1 fruit fly cellular context compared by ENCODE assay signal in genomic region chr3R:11812881-11813466, dm6.
TF ChIP-seq lines count a peak whose summit lies in the region.

TSS of gene ClC-a (minus strand) at chr3R:11813207.

TF ChIP-seq in whole organism, embryonic, 481 proteins besides CTCF, POLR2A, EP300 and RAD21 (continued from another document):
- TF ChIP-seq Pdp1 (GFP tag; optimal IDR thresholded peaks at IDR 0.05; lab: Kevin White, UChicago) = peak in 1 of 2 experiments; percentile 27
- TF ChIP-seq vvl (GFP tag; IDR thresholded peaks at IDR 0.05; lab: Robert Waterston, UW) = 0 out of 2 replicates have a peak, but pooled peaks have one; percentile 11
- TF ChIP-seq gt (GFP tag; IDR thresholded peaks at IDR 0.05; lab: Robert Waterston, UW) = no peak
- no peak for TF ChIP-seq CG12391 (tag; optimal IDR thresholded peaks at IDR 0.05; lab: Kevin White, UChicago)
- TF ChIP-seq exex (tag; optimal IDR thresholded peaks at IDR 0.05; lab: Kevin White, UChicago) = peak; percentile 81
- peak; percentile 20; the same call in 1 of the 2 replicates for TF ChIP-seq sob (GFP tag; IDR thresholded peaks at IDR 0.05; lab: Robert Waterston, UW)
- 0 out of 4 replicates have a peak, but pooled peaks have one; percentile 36 for TF ChIP-seq Dll (GFP tag; IDR thresholded peaks at IDR 0.05; lab: Robert Waterston, UW; ENCODE audit: partially characterized antibody)
- TF ChIP-seq BtbVII (GFP tag; optimal IDR thresholded peaks at IDR 0.05; lab: Kevin White, UChicago) = peak; percentile 23
- TF ChIP-seq Dbx (GFP tag; IDR thresholded peaks at IDR 0.05; lab: Robert Waterston, UW) = no peak
- TF ChIP-seq fd102C (GFP tag; optimal IDR thresholded peaks at IDR 0.05; lab: Kevin White, UChicago) = no peak
- peak in 1 of 2 experiments; percentile 15 for TF ChIP-seq crp (GFP tag; optimal IDR thresholded peaks at IDR 0.05; lab: Kevin White, UChicago)
- TF ChIP-seq CG32772 (GFP tag; IDR thresholded peaks at IDR 0.05; lab: Robert Waterston, UW) = no peak
- no peak for TF ChIP-seq pan (optimal IDR thresholded peaks at IDR 0.05; lab: Kevin White, UChicago)
- TF ChIP-seq pan (GFP tag; optimal IDR thresholded peaks at IDR 0.05 in 1 of 2, IDR thresholded peaks at IDR 0.05 in 1 of 2) = peak in 1 of 2 experiments; percentile 34
- TF ChIP-seq Elba2 (GFP tag; optimal IDR thresholded peaks at IDR 0.05; lab: Kevin White, UChicago) = no peak
- TF ChIP-seq Ets65A (GFP tag; lab: Kevin White, UChicago) = peak; percentile 89
- no peak for TF ChIP-seq CG11085 (GFP tag; IDR thresholded peaks at IDR 0.05; lab: Robert Waterston, UW)
- TF ChIP-seq ci (GFP tag; IDR thresholded peaks at IDR 0.05; lab: Robert Waterston, UW) = 0 out of 3 replicates have a peak, but pooled peaks have one; percentile 44
- TF ChIP-seq z (GFP tag; IDR thresholded peaks at IDR 0.05; lab: Robert Waterston, UW) = no peak
- TF ChIP-seq NFAT (GFP tag; IDR thresholded peaks at IDR 0.05; lab: Robert Waterston, UW) = no peak
- peak; percentile 3 for TF ChIP-seq HLH54F (GFP tag; optimal IDR thresholded peaks at IDR 0.05; lab: Kevin White, UChicago)
- no peak for TF ChIP-seq crc (GFP tag; optimal IDR thresholded peaks at IDR 0.05; lab: Kevin White, UChicago)
- TF ChIP-seq cwo (GFP tag; optimal IDR thresholded peaks at IDR 0.05; lab: Kevin White, UChicago) = peak; percentile 7
- TF ChIP-seq ato (GFP tag; IDR thresholded peaks at IDR 0.05; lab: Robert Waterston, UW; ENCODE audit: partially characterized antibody) = no peak
- no peak for TF ChIP-seq CG1792 (GFP tag; optimal IDR thresholded peaks at IDR 0.05; lab: Kevin White, UChicago)
- TF ChIP-seq Hmx (GFP tag; optimal IDR thresholded peaks at IDR 0.05; lab: Kevin White, UChicago) = no peak
- no peak for TF ChIP-seq CG2889 (GFP tag; IDR thresholded peaks at IDR 0.05; lab: Robert Waterston, UW)
- TF ChIP-seq Deaf1 (tag; optimal IDR thresholded peaks at IDR 0.05; lab: Kevin White, UChicago) = peak; percentile 87
- no peak for TF ChIP-seq p53 (GFP tag; optimal IDR thresholded peaks at IDR 0.05; lab: Kevin White, UChicago)
- TF ChIP-seq CG3163 (GFP tag; optimal IDR thresholded peaks at IDR 0.05; lab: Kevin White, UChicago) = no peak
- 0 out of 2 replicates have a peak, but pooled peaks have one; percentile 32 for TF ChIP-seq Atf6 (GFP tag; IDR thresholded peaks at IDR 0.05; lab: Robert Waterston, UW)
- no peak for TF ChIP-seq psq (GFP tag; optimal IDR thresholded peaks at IDR 0.05; lab: Kevin White, UChicago)
- no peak for TF ChIP-seq CG31441 (GFP tag; IDR thresholded peaks at IDR 0.05; lab: Robert Waterston, UW)
- no peak for TF ChIP-seq usp (GFP tag; optimal IDR thresholded peaks at IDR 0.05; lab: Kevin White, UChicago)
- peak; percentile 33 for TF ChIP-seq schlank (tag; optimal IDR thresholded peaks at IDR 0.05; lab: Kevin White, UChicago)
- peak; percentile 65 for TF ChIP-seq CG12769 (tag; optimal IDR thresholded peaks at IDR 0.05; lab: Kevin White, UChicago)
- no peak for TF ChIP-seq Rx (GFP tag; IDR thresholded peaks at IDR 0.05; lab: Robert Waterston, UW)
- TF ChIP-seq CG3281 (GFP tag; optimal IDR thresholded peaks at IDR 0.05; lab: Kevin White, UChicago) = peak; percentile 14
- no peak for TF ChIP-seq Xrp1 (GFP tag; IDR thresholded peaks at IDR 0.05; lab: Robert Waterston, UW)
- peak; percentile 8 for TF ChIP-seq CG18599 (GFP tag; optimal IDR thresholded peaks at IDR 0.05; lab: Kevin White, UChicago)
- no peak for TF ChIP-seq CG11695 (GFP tag; IDR thresholded peaks at IDR 0.05; lab: Robert Waterston, UW)
- no peak for TF ChIP-seq az2 (GFP tag; optimal IDR thresholded peaks at IDR 0.05; lab: Kevin White, UChicago)
- TF ChIP-seq slbo (GFP tag; IDR thresholded peaks at IDR 0.05; lab: Robert Waterston, UW) = 0 out of 2 replicates have a peak, but pooled peaks have one; percentile 3
- TF ChIP-seq inv (GFP tag; IDR thresholded peaks at IDR 0.05; lab: Robert Waterston, UW; ENCODE audit: partially characterized antibody) = no peak
- no peak for TF ChIP-seq tap (tag; optimal IDR thresholded peaks at IDR 0.05; lab: Kevin White, UChicago)
- no peak for TF ChIP-seq Myb (GFP tag; optimal IDR thresholded peaks at IDR 0.05; lab: Kevin White, UChicago)
- peak; percentile 81 for TF ChIP-seq sens (GFP tag; lab: Kevin White, UChicago)
- no peak for TF ChIP-seq CG15073 (GFP tag; optimal IDR thresholded peaks at IDR 0.05; lab: Kevin White, UChicago)
- TF ChIP-seq GATAe (GFP tag; conservative IDR thresholded peaks at IDR 0.05; lab: Robert Waterston, UW) = 0 out of 2 replicates have a peak, but pooled peaks have one; percentile 17
- no peak for TF ChIP-seq CG6765 (GFP tag; optimal IDR thresholded peaks at IDR 0.05; lab: Kevin White, UChicago)
- no peak for TF ChIP-seq CG10366 (GFP tag; IDR thresholded peaks at IDR 0.05; lab: Robert Waterston, UW)
- peak; percentile 18 for TF ChIP-seq CHES-1-like (GFP tag; optimal IDR thresholded peaks at IDR 0.05; lab: Kevin White, UChicago)
- TF ChIP-seq CG34422 (GFP tag; IDR thresholded peaks at IDR 0.05; lab: Robert Waterston, UW) = no peak
- TF ChIP-seq CG9609 (GFP tag; optimal IDR thresholded peaks at IDR 0.05; lab: Kevin White, UChicago) = no peak
- peak; percentile 94 for TF ChIP-seq CG13894 (tag; optimal IDR thresholded peaks at IDR 0.05; lab: Kevin White, UChicago)
- no peak for TF ChIP-seq CG34224 (GFP tag; IDR thresholded peaks at IDR 0.05; lab: Robert Waterston, UW; ENCODE audit: partially characterized antibody)
- TF ChIP-seq tx (GFP tag; optimal IDR thresholded peaks at IDR 0.05; lab: Kevin White, UChicago) = no peak
- TF ChIP-seq Aef1 (GFP tag; IDR thresholded peaks at IDR 0.05; lab: Robert Waterston, UW) = no peak
- TF ChIP-seq stwl (tag; optimal IDR thresholded peaks at IDR 0.05; lab: Kevin White, UChicago) = no peak
- TF ChIP-seq CG4617 (GFP tag; optimal IDR thresholded peaks at IDR 0.05; lab: Kevin White, UChicago; ENCODE audit: borderline replicate concordance) = no peak
- TF ChIP-seq CG4328 (GFP tag; optimal IDR thresholded peaks at IDR 0.05; lab: Kevin White, UChicago) = no peak
- no peak for TF ChIP-seq H2.0 (GFP tag; IDR thresholded peaks at IDR 0.05; lab: Robert Waterston, UW)
- TF ChIP-seq CG30020 (tag; optimal IDR thresholded peaks at IDR 0.05; lab: Kevin White, UChicago) = no peak
- no peak for TF ChIP-seq dan (GFP tag; IDR thresholded peaks at IDR 0.05; lab: Robert Waterston, UW)
- TF ChIP-seq CG13287 (GFP tag; IDR thresholded peaks at IDR 0.05; lab: Robert Waterston, UW; ENCODE audit: partially characterized antibody) = 0 out of 2 replicates have a peak, but pooled peaks have one; percentile 24
- no peak for TF ChIP-seq Sox102F (GFP tag; optimal IDR thresholded peaks at IDR 0.05; lab: Kevin White, UChicago)
- peak; percentile 14; the same call in 1 of the 2 replicates for TF ChIP-seq amos (GFP tag; IDR thresholded peaks at IDR 0.05; lab: Robert Waterston, UW; ENCODE audit: partially characterized antibody)
- TF ChIP-seq Nf-YC (tag; optimal IDR thresholded peaks at IDR 0.05; lab: Kevin White, UChicago) = peak; percentile 3
- no peak for TF ChIP-seq her (GFP tag; optimal IDR thresholded peaks at IDR 0.05; lab: Kevin White, UChicago)
- no peak for TF ChIP-seq Ada2b (GFP tag; IDR thresholded peaks at IDR 0.05; lab: Robert Waterston, UW)
- peak; percentile 7 for TF ChIP-seq CG4707 (GFP tag; optimal IDR thresholded peaks at IDR 0.05; lab: Kevin White, UChicago)
- TF ChIP-seq Sin3A (optimal IDR thresholded peaks at IDR 0.05; lab: Kevin White, UChicago) = no peak
- no peak for TF ChIP-seq MBD-R2 (GFP tag; IDR thresholded peaks at IDR 0.05; lab: Robert Waterston, UW)
- TF ChIP-seq NfI (GFP tag; optimal IDR thresholded peaks at IDR 0.05; lab: Kevin White, UChicago) = no peak
- TF ChIP-seq Antp (GFP tag; optimal IDR thresholded peaks at IDR 0.05; lab: Kevin White, UChicago) = no peak
- peak; percentile 76 for TF ChIP-seq Med (GFP tag; lab: Kevin White, UChicago)
- peak; percentile 45 for TF ChIP-seq ftz-f1 (GFP tag; optimal IDR thresholded peaks at IDR 0.05; lab: Kevin White, UChicago)
- peak; percentile 47 for TF ChIP-seq sd (tag; optimal IDR thresholded peaks at IDR 0.05; lab: Kevin White, UChicago)
- TF ChIP-seq sug (tag; optimal IDR thresholded peaks at IDR 0.05; lab: Kevin White, UChicago) = peak; percentile 61
- TF ChIP-seq scrt (GFP tag; optimal IDR thresholded peaks at IDR 0.05; lab: Kevin White, UChicago) = no peak
- no peak for TF ChIP-seq pfk (GFP tag; optimal IDR thresholded peaks at IDR 0.05; lab: Kevin White, UChicago)
- peak; percentile 89 for TF ChIP-seq Adf1 (GFP tag; IDR thresholded peaks at IDR 0.05; lab: Robert Waterston, UW)
- TF ChIP-seq CG12659 (GFP tag; optimal IDR thresholded peaks at IDR 0.05; lab: Kevin White, UChicago) = no peak
- TF ChIP-seq tio (GFP tag; optimal IDR thresholded peaks at IDR 0.05; lab: Kevin White, UChicago) = no peak
- TF ChIP-seq pho (GFP tag; optimal IDR thresholded peaks at IDR 0.05; lab: Kevin White, UChicago) = no peak
- TF ChIP-seq CoRest (tag; optimal IDR thresholded peaks at IDR 0.05; lab: Kevin White, UChicago) = no peak
- TF ChIP-seq CG11560 (tag; IDR thresholded peaks at IDR 0.05; lab: Robert Waterston, UW) = 0 out of 3 replicates have a peak, but pooled peaks have one; percentile 20
- peak; percentile 90 for TF ChIP-seq CG34376 (GFP tag; optimal IDR thresholded peaks at IDR 0.05; lab: Kevin White, UChicago)
- TF ChIP-seq D19A (tag; optimal IDR thresholded peaks at IDR 0.05; lab: Kevin White, UChicago) = peak; percentile 29
- no peak for TF ChIP-seq CG9215 (GFP tag; IDR thresholded peaks at IDR 0.05; lab: Robert Waterston, UW)
- TF ChIP-seq chif (GFP tag; optimal IDR thresholded peaks at IDR 0.05; lab: Kevin White, UChicago) = no peak
- TF ChIP-seq Meics (GFP tag; optimal IDR thresholded peaks at IDR 0.05; lab: Kevin White, UChicago) = peak; percentile 19
- peak; percentile 3 for TF ChIP-seq CG2678 (tag; optimal IDR thresholded peaks at IDR 0.05; lab: Kevin White, UChicago)
- TF ChIP-seq seq (GFP tag; IDR thresholded peaks at IDR 0.05; lab: Robert Waterston, UW) = peak; percentile 29; the same call in 1 of the 2 replicates
- TF ChIP-seq mirr (GFP tag; optimal IDR thresholded peaks at IDR 0.05; lab: Kevin White, UChicago) = peak; percentile 54
- TF ChIP-seq CG4360 (GFP tag; IDR thresholded peaks at IDR 0.05; lab: Robert Waterston, UW) = no peak
- no peak for TF ChIP-seq hb (GFP tag; IDR thresholded peaks at IDR 0.05; lab: Robert Waterston, UW; ENCODE audit: partially characterized antibody)
- peak; percentile 76 for TF ChIP-seq CG10543 (GFP tag; optimal IDR thresholded peaks at IDR 0.05; lab: Kevin White, UChicago)
- 0 out of 3 replicates have a peak, but pooled peaks have one; percentile 17 for TF ChIP-seq HLH4C (GFP tag; IDR thresholded peaks at IDR 0.05; lab: Robert Waterston, UW; ENCODE audit: partially characterized antibody)
- TF ChIP-seq HHEX (GFP tag; optimal IDR thresholded peaks at IDR 0.05; lab: Kevin White, UChicago) = peak; percentile 21
- TF ChIP-seq CG31388 (GFP tag; optimal IDR thresholded peaks at IDR 0.05; lab: Kevin White, UChicago) = no peak
- no peak for TF ChIP-seq CG31365 (tag; optimal IDR thresholded peaks at IDR 0.05; lab: Kevin White, UChicago)
- TF ChIP-seq CG8765 (GFP tag; IDR thresholded peaks at IDR 0.05; lab: Robert Waterston, UW) = no peak
- TF ChIP-seq abd-A (tag; optimal IDR thresholded peaks at IDR 0.05; lab: Kevin White, UChicago) = peak; percentile 1
- 0 out of 3 replicates have a peak, but pooled peaks have one; percentile 37 for TF ChIP-seq CG2199 (GFP tag; IDR thresholded peaks at IDR 0.05; lab: Robert Waterston, UW)
- TF ChIP-seq chinmo (GFP tag; IDR thresholded peaks at IDR 0.05; lab: Robert Waterston, UW; ENCODE audit: partially characterized antibody) = peak; percentile 86; the same call in 1 of the 4 replicates
- TF ChIP-seq CG15601 (tag; optimal IDR thresholded peaks at IDR 0.05; lab: Kevin White, UChicago) = no peak
